Fruit fly (Drosophila melanogaster): ENCODE data around the gene Cox17.

Cox17 gene

DNA sequence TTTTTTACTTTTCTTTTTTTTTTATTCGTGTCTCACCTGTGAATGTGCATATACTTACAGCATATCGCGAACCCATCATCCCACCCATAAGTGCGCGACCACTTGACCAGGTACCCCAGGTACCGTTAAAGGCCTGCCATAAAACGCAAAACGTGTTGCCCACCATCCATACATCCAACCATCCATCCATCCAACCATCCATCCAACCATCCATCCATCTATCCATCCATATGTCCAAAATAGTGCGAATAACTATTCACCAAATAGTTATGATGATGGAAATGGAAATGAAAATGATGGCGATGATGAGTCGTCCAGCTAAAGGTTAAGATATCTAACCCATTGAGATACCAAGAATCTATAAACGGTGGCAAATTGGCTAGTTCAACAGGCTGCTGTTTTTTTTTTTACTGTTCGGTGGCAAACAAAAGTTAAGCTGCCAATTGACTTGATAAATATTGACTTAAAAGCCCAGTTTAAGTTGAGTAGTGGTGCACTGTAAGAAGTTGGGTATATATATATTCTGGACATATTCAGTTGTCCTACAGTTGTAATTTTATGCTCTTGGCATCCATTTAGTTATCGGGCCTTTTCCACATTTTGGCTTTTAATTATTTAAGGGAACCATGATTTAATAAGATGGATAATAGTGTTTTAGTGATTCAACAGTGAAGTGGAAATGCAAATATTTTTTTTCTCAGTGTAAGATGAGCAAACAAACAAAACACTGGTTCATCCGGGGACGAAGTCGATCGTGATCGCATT, 43.6 kb upstream of the Cox17 start (continued):
- no peak for TF ChIP-seq D (optimal IDR thresholded peaks at IDR 0.05)
- no peak for TF ChIP-seq D (GFP tag; optimal IDR thresholded peaks at IDR 0.05)
- TF ChIP-seq eve (GFP tag; optimal IDR thresholded peaks at IDR 0.05), result peak in 1 of 2 experiments; percentile 5
- no peak for TF ChIP-seq Dp (GFP tag; optimal IDR thresholded peaks at IDR 0.05)
- TF ChIP-seq E2f1 (GFP tag; IDR thresholded peaks at IDR 0.05), result no peak
- TF ChIP-seq tin (GFP tag; optimal IDR thresholded peaks at IDR 0.05), result no peak
- TF ChIP-seq CG32532 (GFP tag; IDR thresholded peaks at IDR 0.05), result no peak
- TF ChIP-seq CG12071 (GFP tag; optimal IDR thresholded peaks at IDR 0.05), result no peak
- no peak for TF ChIP-seq HLH4C (GFP tag; IDR thresholded peaks at IDR 0.05; ENCODE audit: partially characterized antibody)
- TF ChIP-seq lab (GFP tag; optimal IDR thresholded peaks at IDR 0.05), result peak; percentile 8
- no peak for TF ChIP-seq Nf-YC (tag; optimal IDR thresholded peaks at IDR 0.05)
- TF ChIP-seq Meics (GFP tag; optimal IDR thresholded peaks at IDR 0.05), result peak; percentile 16
- TF ChIP-seq CG4820 (GFP tag; optimal IDR thresholded peaks at IDR 0.05), result no peak
- peak; percentile 29; the same call in 1 of the 2 replicates for TF ChIP-seq Xrp1 (GFP tag; IDR thresholded peaks at IDR 0.05)
- TF ChIP-seq CG33213 (GFP tag; optimal IDR thresholded peaks at IDR 0.05), result no peak
- no peak for TF ChIP-seq Fer1 (GFP tag; optimal IDR thresholded peaks at IDR 0.05)
- TF ChIP-seq CG2120 (GFP tag; optimal IDR thresholded peaks at IDR 0.05), result peak; percentile 10
- no peak for TF ChIP-seq CG18476 (GFP tag; optimal IDR thresholded peaks at IDR 0.05)
- TF ChIP-seq CG4328 (GFP tag; optimal IDR thresholded peaks at IDR 0.05), result no peak
- TF ChIP-seq Trl (optimal IDR thresholded peaks at IDR 0.05), result no peak
- TF ChIP-seq Trl (GFP tag; optimal IDR thresholded peaks at IDR 0.05), result no peak
- TF ChIP-seq CG8359 (GFP tag; optimal IDR thresholded peaks at IDR 0.05; ENCODE audit: borderline replicate concordance), result no peak
- TF ChIP-seq nerfin-2 (GFP tag; IDR thresholded peaks at IDR 0.05; ENCODE audit: partially characterized antibody), result no peak
- no peak for TF ChIP-seq aop (GFP tag; IDR thresholded peaks at IDR 0.05)
- no peak for TF ChIP-seq CG12155 (GFP tag; optimal IDR thresholded peaks at IDR 0.05)
- TF ChIP-seq CG43689 (GFP tag; IDR thresholded peaks at IDR 0.05), result no peak
- no peak for TF ChIP-seq CG11247 (GFP tag; IDR thresholded peaks at IDR 0.05)
- no peak for TF ChIP-seq CG14667 (GFP tag; IDR thresholded peaks at IDR 0.05)
- no peak for TF ChIP-seq sim (GFP tag; IDR thresholded peaks at IDR 0.05)
- no peak for TF ChIP-seq CG8924 (tag; optimal IDR thresholded peaks at IDR 0.05)
- no peak for TF ChIP-seq CG6791 (GFP tag; IDR thresholded peaks at IDR 0.05; ENCODE audit: partially characterized antibody)
- no peak for TF ChIP-seq psq (GFP tag; optimal IDR thresholded peaks at IDR 0.05)
- no peak for TF ChIP-seq CG17186 (GFP tag; optimal IDR thresholded peaks at IDR 0.05)
- no peak for TF ChIP-seq Lim3 (GFP tag; IDR thresholded peaks at IDR 0.05)
- TF ChIP-seq sob (GFP tag; IDR thresholded peaks at IDR 0.05), result no peak
- no peak for TF ChIP-seq TFAM (GFP tag; optimal IDR thresholded peaks at IDR 0.05)
- no peak for TF ChIP-seq ap (GFP tag; IDR thresholded peaks at IDR 0.05)
- TF ChIP-seq maf-S (GFP tag; optimal IDR thresholded peaks at IDR 0.05), result no peak
- no peak for TF ChIP-seq abd-A (tag; optimal IDR thresholded peaks at IDR 0.05)
- TF ChIP-seq CG11093 (GFP tag; IDR thresholded peaks at IDR 0.05), result no peak
- no peak for TF ChIP-seq fru (optimal IDR thresholded peaks at IDR 0.05)
- no peak for TF ChIP-seq dpn (GFP tag; optimal IDR thresholded peaks at IDR 0.05)
- no peak for TF ChIP-seq kah (GFP tag; optimal IDR thresholded peaks at IDR 0.05)
- no peak for TF ChIP-seq Asciz (GFP tag; optimal IDR thresholded peaks at IDR 0.05)
- peak; percentile 70 for TF ChIP-seq sens (GFP tag)
- TF ChIP-seq insv (GFP tag; optimal IDR thresholded peaks at IDR 0.05), result no peak
- no peak for TF ChIP-seq chif (GFP tag; optimal IDR thresholded peaks at IDR 0.05)
- no peak for TF ChIP-seq Gsc (GFP tag; IDR thresholded peaks at IDR 0.05)
- TF ChIP-seq Gug (GFP tag; IDR thresholded peaks at IDR 0.05), result no peak
- TF ChIP-seq D19A (tag; optimal IDR thresholded peaks at IDR 0.05), result no peak
- no peak for TF ChIP-seq Mad (GFP tag; optimal IDR thresholded peaks at IDR 0.05)

Data from whole organism, embryonic.